Worm (Caenorhabditis elegans) whole organism, midembryonic: ENCODE measurements around the gene irld-49.

Experiments
- flt-1 ChIP-seq: fragments of 200-800 bp; sonication (Bioruptor generic); IDR thresholded peaks from 2 replicates; pipeline ENCODE4 v1.3.6; 2022; ENCODE audit warnings: missing genetic modification characterization, missing compliant biosample characterization
- tab-1 ChIP-seq: fragments of 200-800 bp; sonication (Bioruptor generic); IDR thresholded peaks from 2 replicates; pipeline ENCODE4 v1.3.6; 2022; ENCODE audit warnings: missing genetic modification characterization, missing compliant biosample characterization

DNA sequence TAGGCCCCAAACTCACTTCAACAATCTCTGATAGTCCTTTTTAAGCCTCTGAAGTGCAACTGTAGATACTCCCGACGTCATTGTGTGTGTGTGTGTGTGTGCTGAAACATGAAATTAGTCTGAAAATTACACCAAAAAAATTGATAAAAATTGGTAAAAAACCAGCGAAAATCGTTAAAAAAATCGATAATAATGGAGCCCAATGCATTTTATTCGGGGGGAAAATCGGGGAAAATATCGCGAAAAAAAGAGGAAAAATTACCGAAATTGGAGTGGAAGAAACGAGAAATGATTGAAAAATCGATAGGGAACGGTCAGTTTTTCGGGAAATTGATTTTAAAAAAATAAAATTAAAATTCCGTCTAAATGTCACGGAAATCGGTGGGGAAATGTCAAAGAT lies 43.7 kb upstream of the irld-49 start, which contains the start of gene ubc-26:
- TF ChIP-seq tab-1 (GFP tag; lab: Robert Waterston, UW) (no peak), flt-1 (GFP tag; lab: Robert Waterston, UW) (no peak)
